Fruit fly (Drosophila melanogaster): ENCODE results near the gene Npl4.

Npl4 gene

DNA sequence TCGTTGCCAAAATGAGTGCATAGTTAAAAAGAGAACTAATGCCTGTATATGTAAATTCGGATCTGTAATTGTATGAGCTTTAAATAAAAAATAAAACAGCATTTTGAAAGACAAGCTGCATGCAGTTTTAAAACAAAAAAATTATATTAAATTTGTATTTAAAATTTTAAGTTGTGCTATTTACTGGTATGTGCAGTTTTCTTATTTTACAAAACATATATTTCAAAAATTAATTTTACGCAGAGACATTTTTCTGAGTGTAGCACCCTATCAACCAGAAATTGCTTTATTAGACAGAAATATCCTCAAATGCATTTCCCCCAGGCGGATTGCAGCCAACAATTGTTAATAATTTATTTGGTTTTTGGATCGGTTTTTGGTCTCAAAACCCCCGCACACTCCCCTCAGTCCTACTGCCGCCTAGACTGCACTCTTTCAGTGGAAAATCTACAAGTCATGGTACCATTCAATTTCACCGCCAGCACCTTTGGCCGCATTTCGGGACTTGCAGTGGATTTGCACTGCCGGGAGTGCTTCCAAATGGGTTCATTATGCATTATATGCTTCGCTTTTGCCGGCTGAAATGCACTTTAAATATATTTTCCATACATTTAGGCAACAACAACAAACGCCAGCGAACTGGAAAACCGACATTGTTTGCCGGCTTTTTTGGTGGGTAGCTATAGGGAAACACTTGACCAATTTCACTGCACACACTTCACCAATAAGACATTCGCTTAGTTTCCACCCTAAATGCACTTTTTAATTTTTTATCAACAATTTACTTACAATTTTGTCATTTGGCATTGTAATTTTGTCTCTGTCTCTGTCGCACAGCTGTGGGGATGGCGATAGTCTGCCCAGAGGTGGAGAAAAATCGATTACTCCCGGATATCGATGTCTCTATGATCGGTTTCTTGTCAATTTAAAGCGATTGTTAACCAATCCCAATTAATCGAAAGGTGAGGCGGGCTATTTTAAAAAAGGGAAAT is at the start of gene Npl4 (continued):
- TF ChIP-seq sens (GFP tag) (peak; percentile 88), CG17361 (GFP tag; IDR thresholded peaks at IDR 0.05) (no peak), exex (tag; optimal IDR thresholded peaks at IDR 0.05) (peak; percentile 33), pita (GFP tag; optimal IDR thresholded peaks at IDR 0.05) (no peak), Ets65A (GFP tag) (no peak), CG4328 (GFP tag; optimal IDR thresholded peaks at IDR 0.05) (no peak), Opbp (GFP tag; IDR thresholded peaks at IDR 0.05; ENCODE audit: partially characterized antibody) (peak; percentile 95), CG31365 (tag; optimal IDR thresholded peaks at IDR 0.05) (no peak), CG4617 (GFP tag; optimal IDR thresholded peaks at IDR 0.05; ENCODE audit: borderline replicate concordance) (peak; percentile 72), vnd (GFP tag; IDR thresholded peaks at IDR 0.05; ENCODE audit: partially characterized antibody) (peak; percentile 93), yki (optimal IDR thresholded peaks at IDR 0.05) (no peak), CG2116 (GFP tag; optimal IDR thresholded peaks at IDR 0.05) (peak; percentile 73), CG2712 (tag; optimal IDR thresholded peaks at IDR 0.05) (no peak), CG1792 (GFP tag; optimal IDR thresholded peaks at IDR 0.05) (no peak), mirr (GFP tag; optimal IDR thresholded peaks at IDR 0.05) (no peak), CG32772 (GFP tag; IDR thresholded peaks at IDR 0.05) (no peak), Asciz (GFP tag; optimal IDR thresholded peaks at IDR 0.05) (no peak), Oli (tag; optimal IDR thresholded peaks at IDR 0.05) (peak; percentile 25), Dll (GFP tag; IDR thresholded peaks at IDR 0.05; ENCODE audit: partially characterized antibody) (peak; percentile 92), nerfin-1 (tag; optimal IDR thresholded peaks at IDR 0.05) (no peak), CoRest (tag; optimal IDR thresholded peaks at IDR 0.05) (no peak), hbn (GFP tag; IDR thresholded peaks at IDR 0.05; ENCODE audit: partially characterized antibody) (peak; percentile 85), CG32532 (GFP tag; IDR thresholded peaks at IDR 0.05) (peak; percentile 30; the same call in 1 of the 2 replicates), gt (GFP tag; IDR thresholded peaks at IDR 0.05) (no peak), D19A (tag; optimal IDR thresholded peaks at IDR 0.05) (no peak), ro (GFP tag; IDR thresholded peaks at IDR 0.05) (no peak), CG12942 (GFP tag; optimal IDR thresholded peaks at IDR 0.05) (no peak), E2f1 (GFP tag; IDR thresholded peaks at IDR 0.05) (no peak), croc (GFP tag; conservative IDR thresholded peaks at IDR 0.05) (no peak), tgo (GFP tag; IDR thresholded peaks at IDR 0.05) (no peak), E2f2 (GFP tag; IDR thresholded peaks at IDR 0.05) (peak; percentile 95), CG15011 (GFP tag; optimal IDR thresholded peaks at IDR 0.05) (no peak), CG13775 (GFP tag; optimal IDR thresholded peaks at IDR 0.05) (peak; percentile 29), CG11456 (GFP tag; IDR thresholded peaks at IDR 0.05) (no peak), shn (GFP tag; optimal IDR thresholded peaks at IDR 0.05) (no peak), chm (GFP tag; IDR thresholded peaks at IDR 0.05) (no peak), CG15696 (tag; optimal IDR thresholded peaks at IDR 0.05) (no peak), dm (GFP tag; optimal IDR thresholded peaks at IDR 0.05) (no peak), Xbp1 (GFP tag; optimal IDR thresholded peaks at IDR 0.05) (no peak), Ssrp (tag; optimal IDR thresholded peaks at IDR 0.05) (peak; percentile 31), CG13123 (GFP tag; optimal IDR thresholded peaks at IDR 0.05) (no peak), dimm (GFP tag; IDR thresholded peaks at IDR 0.05) (no peak), Dek (tag; optimal IDR thresholded peaks at IDR 0.05) (no peak), chinmo (GFP tag; IDR thresholded peaks at IDR 0.05; ENCODE audit: partially characterized antibody) (peak; percentile 94), H2.0 (GFP tag; IDR thresholded peaks at IDR 0.05) (no peak), Dip3 (GFP tag; optimal IDR thresholded peaks at IDR 0.05) (no peak), CG17829 (tag; optimal IDR thresholded peaks at IDR 0.05) (peak; percentile 37), Pdp1 (GFP tag; optimal IDR thresholded peaks at IDR 0.05) (no peak), sr (GFP tag; IDR thresholded peaks at IDR 0.05) (no peak)
